Worm (Caenorhabditis elegans): Measurements from ENCODE around the gene lea-1.
A peak's percentile ranks its signal among the peaks of the same experiment; 100 is the strongest.

The lea-1 gene

DNA sequence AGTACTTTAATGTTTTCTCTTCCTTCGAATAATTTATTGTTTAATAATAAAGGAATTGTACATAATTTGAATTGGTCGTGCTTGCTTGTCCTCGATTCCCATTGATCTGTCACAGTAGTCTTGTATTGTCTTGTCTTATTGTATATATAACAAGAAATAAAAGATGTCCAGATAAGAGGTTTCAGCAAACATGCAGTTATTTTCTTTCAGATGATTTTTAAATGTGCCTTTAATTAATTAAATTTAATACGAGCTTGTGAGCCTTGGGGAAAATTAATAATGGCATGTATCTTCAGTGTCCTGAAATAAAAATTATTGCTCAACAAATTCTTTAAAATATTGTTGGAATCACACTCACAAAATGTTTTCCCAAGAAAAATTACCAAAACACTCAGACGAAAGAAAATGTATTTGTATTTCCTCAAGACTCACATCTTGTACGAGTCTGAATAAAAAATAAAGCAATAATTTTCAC lies 11.4 kb downstream of the lea-1 start:
- TF ChIP-seq Y79H2A.3 (GFP tag; conservative IDR thresholded peaks at IDR 0.05) (peak; percentile 98), pbrm-1 (GFP tag; IDR thresholded peaks at IDR 0.05) (0 out of 2 replicates have a peak, but pooled peaks have one; percentile 17), ekl-4 (GFP tag; IDR thresholded peaks at IDR 0.05) (no peak), egrh-3 (GFP tag; IDR thresholded peaks at IDR 0.05) (no peak), madf-10 (tag; optimal IDR thresholded peaks at IDR 0.05) (no peak), rcor-1 (GFP tag; IDR thresholded peaks at IDR 0.05) (no peak), snpc-1.3 (tag; optimal IDR thresholded peaks at IDR 0.05; ENCODE audit: insufficient read depth) (peak; percentile 88), snpc-3.4 (tag; optimal IDR thresholded peaks at IDR 0.05) (peak; percentile 84), D2030.7 (GFP tag; IDR thresholded peaks at IDR 0.05) (peak; percentile 93), athp-1 (tag; optimal IDR thresholded peaks at IDR 0.05) (no peak), bed-2 (GFP tag; IDR thresholded peaks at IDR 0.05) (no peak), ceh-91 (GFP tag; IDR thresholded peaks at IDR 0.05) (peak; percentile 41), B0019.2 (GFP tag; conservative IDR thresholded peaks at IDR 0.05) (peak; percentile 59; the same call in 1 of the 2 replicates), ZK185.1 (tag; optimal IDR thresholded peaks at IDR 0.05; ENCODE audit: poor library complexity, severe bottlenecking) (no peak), let-607 (tag; optimal IDR thresholded peaks at IDR 0.05) (no peak), F55B11.4 (tag; optimal IDR thresholded peaks at IDR 0.05; ENCODE audit: borderline replicate concordance, insufficient read depth) (no peak), T07F8.4 (tag; optimal IDR thresholded peaks at IDR 0.05) (no peak), mcd-1 (GFP tag; IDR thresholded peaks at IDR 0.05) (no peak), B0035.1 (tag; optimal IDR thresholded peaks at IDR 0.05) (no peak), ceh-27 (GFP tag; optimal IDR thresholded peaks at IDR 0.05) (no peak), ceh-100 (GFP tag; IDR thresholded peaks at IDR 0.05) (no peak), tbp1 (GFP tag; optimal IDR thresholded peaks at IDR 0.05) (peak; percentile 55), ets-4 (GFP tag; optimal IDR thresholded peaks at IDR 0.05) (no peak), B0336.3 (GFP tag; IDR thresholded peaks at IDR 0.05) (peak; percentile 46; the same call in 1 of the 2 replicates), die-1 (tag; optimal IDR thresholded peaks at IDR 0.05) (no peak), lin-35 (GFP tag; optimal IDR thresholded peaks at IDR 0.05) (peak in 1 of 3 experiments; percentile 20), dpl-1 (GFP tag; optimal IDR thresholded peaks at IDR 0.05) (no peak), C17E4.6 (GFP tag; IDR thresholded peaks at IDR 0.05) (peak; percentile 61; the same call in 1 of the 2 replicates), akir-1 (GFP tag; optimal IDR thresholded peaks at IDR 0.05) (no peak), lin-26 (GFP tag; IDR thresholded peaks at IDR 0.05) (0 out of 2 replicates have a peak, but pooled peaks have one; percentile 28), Y53F4B.3 (GFP tag; IDR thresholded peaks at IDR 0.05) (0 out of 2 replicates have a peak, but pooled peaks have one; percentile 37), F33H1.4 (GFP tag; IDR thresholded peaks at IDR 0.05) (0 out of 2 replicates have a peak, but pooled peaks have one; percentile 7), dox-1 (GFP tag; IDR thresholded peaks at IDR 0.05) (no peak), snpc-1.1 (tag; optimal IDR thresholded peaks at IDR 0.05; ENCODE audit: insufficient read depth) (peak; percentile 78), Y95B8A.8 (GFP tag; IDR thresholded peaks at IDR 0.05) (peak; percentile 97), fkh-3 (tag; optimal IDR thresholded peaks at IDR 0.05) (no peak), ztf-25 (GFP tag; IDR thresholded peaks at IDR 0.05) (peak; percentile 63; the same call in 1 of the 2 replicates), lsl-1 (GFP tag; optimal IDR thresholded peaks at IDR 0.05) (peak; percentile 23), unc-130 (GFP tag; optimal IDR thresholded peaks at IDR 0.05) (peak; percentile 97), aptf-2 (GFP tag; conservative IDR thresholded peaks at IDR 0.05) (no peak), nhr-80 (tag; optimal IDR thresholded peaks at IDR 0.05) (no peak), zim-3 (tag; optimal IDR thresholded peaks at IDR 0.05) (no peak), tlf-1 (GFP tag; optimal IDR thresholded peaks at IDR 0.05) (peak; percentile 62), ama-1 (optimal IDR thresholded peaks at IDR 0.05) (no peak), ama-1 (GFP tag; optimal IDR thresholded peaks at IDR 0.05) (peak; percentile 33 to 73), F23B12.7 (tag; optimal IDR thresholded peaks at IDR 0.05; ENCODE audit: insufficient read depth) (peak; percentile 58)
